Fruit fly (Drosophila melanogaster) whole organism, embryonic: ENCODE results near the gene CG17764.

Experiments
- ATbp ChIP-seq: fragments of 200-800 bp; sonication (Bioruptor generic); optimal IDR thresholded peaks from 2 replicates; lab custom pipeline; 2017; ENCODE audit warnings: missing biosample characterization, mild to moderate bottlenecking, missing genetic modification characterization, missing genetic modification reagents
- Atf-2 ChIP-seq: fragments of 200-800 bp; sonication (Bioruptor generic); optimal IDR thresholded peaks from 2 replicates; lab custom pipeline; 2016; ENCODE audit warnings: missing biosample characterization, missing genetic modification characterization
- C15 ChIP-seq: fragments of 200-800 bp; sonication (Bioruptor generic); IDR thresholded peaks from 3 replicates; pipeline ENCODE4 v1.3.6; 2022; ENCODE audit warnings: missing biosample characterization, missing genetic modification characterization
- CG10209 ChIP-seq: fragments of 200-800 bp; sonication (Bioruptor generic); optimal IDR thresholded peaks from 3 replicates; lab custom pipeline; 2017; ENCODE audit warnings: missing biosample characterization, mild to moderate bottlenecking, missing genetic modification characterization, missing genetic modification reagents
- CG1024 ChIP-seq: fragments of 200-800 bp; sonication (Bioruptor generic); IDR thresholded peaks from 2 replicates; pipeline ENCODE4 v1.3.6; 2022; ENCODE audit warnings: missing biosample characterization, missing genetic modification characterization
- CG10654 ChIP-seq: fragments of 200-800 bp; sonication (Bioruptor generic); optimal IDR thresholded peaks from 2 replicates; lab custom pipeline; 2016; ENCODE audit warnings: missing biosample characterization, missing genetic modification characterization
- CG12219 ChIP-seq: fragments of 200-800 bp; sonication (Bioruptor generic); optimal IDR thresholded peaks from 3 replicates; lab custom pipeline; 2018; ENCODE audit warnings: missing biosample characterization, mild to moderate bottlenecking, missing genetic modification characterization
- CG12236 ChIP-seq: fragments of 200-800 bp; sonication (Bioruptor generic); optimal IDR thresholded peaks from 2 replicates; lab custom pipeline; 2016; ENCODE audit warnings: missing biosample characterization, missing genetic modification characterization
- CG13123 ChIP-seq: fragments of 200-800 bp; sonication (Bioruptor generic); optimal IDR thresholded peaks from 2 replicates; lab custom pipeline; 2016; ENCODE audit warnings: missing biosample characterization, missing genetic modification characterization
- CG13287 ChIP-seq: fragments of 200-800 bp; sonication (Bioruptor generic); IDR thresholded peaks from 2 replicates; pipeline ENCODE4 v1.3.6; 2022; ENCODE audit warnings: missing biosample characterization, missing genetic modification characterization; ENCODE audit not compliant: partially characterized antibody
- CG15011 ChIP-seq: fragments of 200-800 bp; sonication (Bioruptor generic); optimal IDR thresholded peaks from 3 replicates; lab custom pipeline; 2018; ENCODE audit warnings: missing biosample characterization, mild to moderate bottlenecking, missing genetic modification characterization
- CG15073 ChIP-seq: fragments of 200-800 bp; sonication (Bioruptor generic); optimal IDR thresholded peaks from 2 replicates; lab custom pipeline; 2016; ENCODE audit warnings: missing biosample characterization, missing genetic modification characterization
- CG1832 ChIP-seq: fragments of 200-800 bp; sonication (Bioruptor generic); optimal IDR thresholded peaks from 2 replicates; lab custom pipeline; 2017; ENCODE audit warnings: missing biosample characterization, mild to moderate bottlenecking, missing genetic modification characterization, inconsistent platforms
- CG18764 ChIP-seq: fragments of 200-800 bp; sonication (Bioruptor generic); optimal IDR thresholded peaks from 3 replicates; lab custom pipeline; 2016; ENCODE audit warnings: missing biosample characterization, missing genetic modification characterization
- CG2116 ChIP-seq: fragments of 200-800 bp; sonication (Bioruptor generic); optimal IDR thresholded peaks from 3 replicates; lab custom pipeline; 2018; ENCODE audit warnings: missing biosample characterization, mild to moderate bottlenecking, missing genetic modification characterization
- CG32532 ChIP-seq: fragments of 200-800 bp; sonication (Bioruptor generic); IDR thresholded peaks from 2 replicates; pipeline ENCODE4 v1.3.6; 2022; ENCODE audit warnings: missing biosample characterization, missing genetic modification characterization
- CG3847 ChIP-seq: fragments of 200-800 bp; sonication (Bioruptor generic); IDR thresholded peaks from 2 replicates; pipeline ENCODE4 v1.3.6; 2022; ENCODE audit warnings: missing biosample characterization, missing genetic modification characterization
- CG7987 ChIP-seq: fragments of 200-800 bp; sonication (Bioruptor generic); optimal IDR thresholded peaks from 2 replicates; lab custom pipeline; 2018; ENCODE audit warnings: missing biosample characterization, mild to moderate bottlenecking, missing genetic modification characterization, moderate library complexity
- CG8281 ChIP-seq: fragments of 200-800 bp; sonication (Bioruptor generic); optimal IDR thresholded peaks from 2 replicates; lab custom pipeline; 2018; ENCODE audit warnings: missing biosample characterization, mild to moderate bottlenecking, missing genetic modification characterization, moderate library complexity
- CG8765 ChIP-seq: fragments of 200-800 bp; sonication (Bioruptor generic); IDR thresholded peaks from 2 replicates; pipeline ENCODE4 v1.3.6; 2022; ENCODE audit warnings: missing biosample characterization, missing genetic modification characterization
- CG9215 ChIP-seq: fragments of 200-800 bp; sonication (Bioruptor generic); IDR thresholded peaks from 2 replicates; pipeline ENCODE4 v1.3.6; 2022; ENCODE audit warnings: missing biosample characterization, missing genetic modification characterization
- CG9797 ChIP-seq: fragments of 200-800 bp; sonication (Bioruptor generic); optimal IDR thresholded peaks from 3 replicates; lab custom pipeline; 2018; ENCODE audit warnings: missing biosample characterization, mild to moderate bottlenecking, missing genetic modification characterization
- D19B ChIP-seq: fragments of 200-800 bp; sonication (Bioruptor generic); optimal IDR thresholded peaks from 2 replicates; lab custom pipeline; 2017; ENCODE audit warnings: missing biosample characterization, mild to moderate bottlenecking, missing genetic modification characterization
- Dbx ChIP-seq: fragments of 200-800 bp; sonication (Bioruptor generic); IDR thresholded peaks from 3 replicates; pipeline ENCODE4 v1.3.6; 2022; ENCODE audit warnings: missing biosample characterization, missing genetic modification characterization
- Elba2 ChIP-seq: fragments of 200-800 bp; sonication (Bioruptor generic); optimal IDR thresholded peaks from 3 replicates; lab custom pipeline; 2016; ENCODE audit warnings: missing biosample characterization, missing genetic modification characterization
- Fer3 ChIP-seq: fragments of 200-800 bp; sonication (Bioruptor generic); optimal IDR thresholded peaks from 2 replicates; lab custom pipeline; 2018; ENCODE audit warnings: missing biosample characterization, mild to moderate bottlenecking, missing genetic modification characterization, moderate library complexity
- Lhr ChIP-seq: fragments of 200-800 bp; sonication (Bioruptor generic); optimal IDR thresholded peaks from 3 replicates; lab custom pipeline; 2017; ENCODE audit warnings: mild to moderate bottlenecking, missing biosample characterization, missing genetic modification reagents, missing genetic modification characterization
- Mad ChIP-seq: fragments of 200-800 bp; sonication (Bioruptor generic); optimal IDR thresholded peaks from 2 replicates; lab custom pipeline; 2016; ENCODE audit warnings: missing biosample characterization, missing genetic modification characterization
- Pdp1 ChIP-seq, 2 experiments: fragments of 200-800 bp; sonication (Bioruptor generic); optimal IDR thresholded peaks; 3 replicates each; lab custom pipeline; 2016; ENCODE audit warnings: missing biosample characterization in 2 of 2, missing genetic modification characterization in 2 of 2, mild to moderate bottlenecking in 1 of 2, moderate library complexity in 1 of 2
- Ravus ChIP-seq: fragments of 200-800 bp; sonication (Bioruptor generic); IDR thresholded peaks from 2 replicates; pipeline ENCODE4 v1.3.6; 2022; ENCODE audit warnings: missing biosample characterization, missing genetic modification characterization
- Tbp ChIP-seq: fragments of >200 bp; optimal IDR thresholded peaks from 2 replicates; lab custom pipeline; 2018; ENCODE audit warnings: missing biosample characterization, missing genetic modification characterization
- ash1 ChIP-seq: fragments of 200-800 bp; sonication (Bioruptor generic); optimal IDR thresholded peaks from 2 replicates; lab custom pipeline; 2018; ENCODE audit warnings: missing biosample characterization, mild to moderate bottlenecking, missing genetic modification characterization
- bcd ChIP-seq: fragments of 200-800 bp; sonication (Bioruptor generic); optimal IDR thresholded peaks from 2 replicates; lab custom pipeline; 2017; ENCODE audit warnings: missing biosample characterization, mild to moderate bottlenecking, missing genetic modification characterization
- cad ChIP-seq: fragments of >200 bp; optimal IDR thresholded peaks from 2 replicates; lab custom pipeline; 2017; ENCODE audit warnings: missing biosample characterization, missing genetic modification characterization
- chm ChIP-seq: fragments of 200-800 bp; sonication (Bioruptor generic); IDR thresholded peaks from 2 replicates; pipeline ENCODE4 v1.3.6; 2022; ENCODE audit warnings: missing biosample characterization, missing genetic modification characterization
- da ChIP-seq: fragments of 200-800 bp; sonication (Bioruptor generic); optimal IDR thresholded peaks from 2 replicates; lab custom pipeline; 2016; ENCODE audit warnings: missing biosample characterization, missing genetic modification characterization
- danr ChIP-seq: fragments of 200-800 bp; sonication (Bioruptor generic); IDR thresholded peaks from 2 replicates; pipeline ENCODE4 v1.3.6; 2022; ENCODE audit warnings: missing biosample characterization, missing genetic modification characterization
- ems ChIP-seq: fragments of 200-800 bp; sonication (Bioruptor generic); optimal IDR thresholded peaks from 3 replicates; lab custom pipeline; 2016; ENCODE audit warnings: missing biosample characterization, missing genetic modification characterization
- fu2 ChIP-seq: fragments of 200-800 bp; sonication (Bioruptor generic); optimal IDR thresholded peaks from 2 replicates; lab custom pipeline; 2016; ENCODE audit warnings: missing biosample characterization, missing genetic modification characterization
- gcm2 ChIP-seq: fragments of 200-800 bp; sonication (Bioruptor generic); optimal IDR thresholded peaks from 2 replicates; lab custom pipeline; 2016; ENCODE audit warnings: missing biosample characterization, missing genetic modification characterization
- hb ChIP-seq: fragments of 200-800 bp; sonication (Bioruptor generic); IDR thresholded peaks from 3 replicates; pipeline ENCODE4 v1.3.6; 2022; ENCODE audit warnings: missing biosample characterization, missing genetic modification characterization; ENCODE audit not compliant: partially characterized antibody
- jing ChIP-seq: fragments of 200-800 bp; sonication (Bioruptor generic); optimal IDR thresholded peaks from 2 replicates; lab custom pipeline; 2018; ENCODE audit warnings: missing biosample characterization, mild to moderate bottlenecking, missing genetic modification characterization
- maf-S ChIP-seq: fragments of 200-800 bp; sonication (Bioruptor generic); optimal IDR thresholded peaks from 2 replicates; lab custom pipeline; 2016; ENCODE audit warnings: missing biosample characterization, missing genetic modification characterization
- p53 ChIP-seq: fragments of 200-800 bp; sonication (Bioruptor generic); optimal IDR thresholded peaks from 2 replicates; lab custom pipeline; 2016; ENCODE audit warnings: missing biosample characterization, missing genetic modification characterization
- pb ChIP-seq: fragments of 200-800 bp; sonication (Bioruptor generic); optimal IDR thresholded peaks from 3 replicates; lab custom pipeline; 2016; ENCODE audit warnings: missing biosample characterization, missing genetic modification characterization
- peb ChIP-seq: fragments of 200-800 bp; sonication (Bioruptor generic); IDR thresholded peaks from 2 replicates; pipeline ENCODE4 v1.3.6; 2022; ENCODE audit warnings: missing biosample characterization, missing genetic modification characterization
- ro ChIP-seq: fragments of 200-800 bp; sonication (Bioruptor generic); IDR thresholded peaks from 2 replicates; pipeline ENCODE4 v1.3.6; 2022; ENCODE audit warnings: missing biosample characterization, missing genetic modification characterization
- salm ChIP-seq: fragments of 200-800 bp; sonication (Bioruptor generic); optimal IDR thresholded peaks from 2 replicates; lab custom pipeline; 2018; ENCODE audit warnings: missing biosample characterization, mild to moderate bottlenecking, missing genetic modification characterization
- slbo ChIP-seq: fragments of 200-800 bp; sonication (Bioruptor generic); IDR thresholded peaks from 2 replicates; pipeline ENCODE4 v1.3.6; 2022; ENCODE audit warnings: missing biosample characterization, missing genetic modification characterization
- slou ChIP-seq: fragments of 200-800 bp; sonication (Bioruptor generic); optimal IDR thresholded peaks from 3 replicates; lab custom pipeline; 2016; ENCODE audit warnings: missing biosample characterization, missing genetic modification characterization
- ssp ChIP-seq: fragments of 200-800 bp; sonication (Bioruptor generic); IDR thresholded peaks from 2 replicates; pipeline ENCODE4 v1.3.6; 2022; ENCODE audit warnings: missing biosample characterization, missing genetic modification characterization
- stc ChIP-seq: fragments of 200-800 bp; sonication (Bioruptor generic); IDR thresholded peaks from 2 replicates; pipeline ENCODE4 v1.3.6; 2022; ENCODE audit warnings: missing biosample characterization, missing genetic modification characterization
- unpg ChIP-seq: fragments of 200-800 bp; sonication (Bioruptor generic); optimal IDR thresholded peaks from 3 replicates; lab custom pipeline; 2018; ENCODE audit warnings: missing biosample characterization, mild to moderate bottlenecking, missing genetic modification characterization, moderate library complexity

CG17764 gene

dm6 chrX:5285835-5286234 is 21.4 kb downstream of the CG17764 start (continued):
- TF ChIP-seq CG8281 (tag; lab: Kevin White, UChicago) (no peak), cad (GFP tag; lab: Kevin White, UChicago) (no peak), Fer3 (tag; lab: Kevin White, UChicago) (peak; percentile 59), Dbx (peak; percentile 57; the same call in 1 of the 3 replicates), unpg (peak; percentile 31), chm (GFP tag; lab: Robert Waterston, UW) (no peak), Lhr (no peak), da (GFP tag; lab: Kevin White, UChicago) (no peak), fu2 (GFP tag; lab: Kevin White, UChicago) (no peak), maf-S (no peak), CG12236 (no peak), bcd (GFP tag; lab: Kevin White, UChicago) (peak; percentile 27), p53 (GFP tag; lab: Kevin White, UChicago) (no peak), gcm2 (GFP tag; lab: Kevin White, UChicago) (no peak), ash1 (GFP tag; lab: Kevin White, UChicago) (no peak), CG15073 (no peak), CG13123 (GFP tag; lab: Kevin White, UChicago) (no peak), D19B (peak; percentile 82), Mad (no peak), ems (GFP tag; lab: Kevin White, UChicago) (peak; percentile 0), Atf-2 (GFP tag; lab: Kevin White, UChicago) (no peak), CG2116 (GFP tag; lab: Kevin White, UChicago) (no peak), CG8765 (no peak), pb (GFP tag; lab: Kevin White, UChicago) (no peak), salm (tag; lab: Kevin White, UChicago) (no peak), stc (GFP tag; lab: Robert Waterston, UW) (no peak), C15 (GFP tag; lab: Robert Waterston, UW) (no peak), CG9797 (GFP tag; lab: Kevin White, UChicago) (no peak), CG3847 (GFP tag; lab: Robert Waterston, UW) (peak; percentile 52; the same call in 1 of the 2 replicates), ATbp (no peak), CG1832 (no peak), slou (GFP tag; lab: Kevin White, UChicago) (no peak), CG18764 (peak; percentile 38), slbo (GFP tag; lab: Robert Waterston, UW) (peak; percentile 56; the same call in 1 of the 2 replicates), ro (GFP tag; lab: Robert Waterston, UW) (no peak), CG10654 (GFP tag; lab: Kevin White, UChicago) (peak; percentile 33), CG9215 (GFP tag; lab: Robert Waterston, UW) (0 out of 2 replicates have a peak, but pooled peaks have one; percentile 7), ssp (GFP tag; lab: Robert Waterston, UW) (no peak), CG15011 (GFP tag; lab: Kevin White, UChicago) (peak; percentile 29), danr (GFP tag; lab: Robert Waterston, UW) (no peak), Ravus (GFP tag; lab: Robert Waterston, UW) (no peak), Elba2 (GFP tag; lab: Kevin White, UChicago) (no peak), hb (GFP tag; lab: Robert Waterston, UW) (no peak), CG13287 (GFP tag; lab: Robert Waterston, UW) (no peak), CG32532 (0 out of 2 replicates have a peak, but pooled peaks have one; percentile 15), Pdp1 (GFP tag; optimal IDR thresholded peaks at IDR 0.05; lab: Kevin White, UChicago) (peak; percentile 0 to 29), CG7987 (no peak), jing (no peak), Tbp (GFP tag; lab: Kevin White, UChicago) (no peak), CG12219 (GFP tag; lab: Kevin White, UChicago) (peak; percentile 9), peb (GFP tag; lab: Robert Waterston, UW) (no peak), CG10209 (GFP tag; lab: Kevin White, UChicago) (peak; percentile 51), CG1024 (GFP tag; lab: Robert Waterston, UW) (no peak)
